Fruit fly (Drosophila melanogaster) whole organism, embryonic: ENCODE measurements around the gene nAChRalpha6.
A peak's percentile ranks its signal among the peaks of the same experiment; 100 is the strongest.

Source experiments
- Atf-2 ChIP-seq: fragments of 200-800 bp; sonication (Bioruptor generic); optimal IDR thresholded peaks from 2 replicates; lab custom pipeline; 2016; ENCODE audit warnings: missing biosample characterization, missing genetic modification characterization
- CG11504 ChIP-seq: fragments of 200-800 bp; sonication (Bioruptor generic); optimal IDR thresholded peaks from 3 replicates; lab custom pipeline; 2019; ENCODE audit warnings: missing biosample characterization, mild to moderate bottlenecking, missing genetic modification characterization, moderate library complexity
- CG11696 ChIP-seq: fragments of 200-800 bp; sonication (Bioruptor generic); IDR thresholded peaks from 2 replicates; pipeline ENCODE4 v1.3.6; 2022; ENCODE audit warnings: missing biosample characterization, missing genetic modification characterization
- CG12769 ChIP-seq: fragments of 200-800 bp; sonication (Bioruptor generic); optimal IDR thresholded peaks from 2 replicates; lab custom pipeline; 2019; ENCODE audit warnings: missing biosample characterization, mild to moderate bottlenecking, missing genetic modification characterization, moderate library complexity
- CG13123 ChIP-seq: fragments of 200-800 bp; sonication (Bioruptor generic); optimal IDR thresholded peaks from 2 replicates; lab custom pipeline; 2016; ENCODE audit warnings: missing biosample characterization, missing genetic modification characterization
- CG13894 ChIP-seq: fragments of 200-800 bp; sonication (Bioruptor generic); optimal IDR thresholded peaks from 3 replicates; lab custom pipeline; 2018; ENCODE audit warnings: missing biosample characterization, mild to moderate bottlenecking, missing genetic modification characterization, moderate library complexity
- CG14860 ChIP-seq: fragments of 200-800 bp; sonication (Bioruptor generic); IDR thresholded peaks from 3 replicates; pipeline ENCODE4 v1.3.6; 2022; ENCODE audit warnings: missing biosample characterization, missing genetic modification characterization; ENCODE audit not compliant: partially characterized antibody
- CG15479 ChIP-seq: fragments of 200-800 bp; sonication (Bioruptor generic); optimal IDR thresholded peaks from 3 replicates; lab custom pipeline; 2019; ENCODE audit warnings: missing biosample characterization, mild to moderate bottlenecking, missing genetic modification characterization, moderate library complexity
- CG15514 ChIP-seq: fragments of 200-800 bp; sonication (Bioruptor generic); optimal IDR thresholded peaks from 3 replicates; lab custom pipeline; 2017; ENCODE audit warnings: missing biosample characterization, missing genetic modification characterization, mild to moderate bottlenecking, moderate library complexity, missing genetic modification reagents
- CG15601 ChIP-seq: fragments of 200-800 bp; sonication (Bioruptor generic); optimal IDR thresholded peaks from 3 replicates; lab custom pipeline; 2019; ENCODE audit warnings: missing biosample characterization, mild to moderate bottlenecking, missing genetic modification characterization, moderate library complexity
- CG18764 ChIP-seq: fragments of 200-800 bp; sonication (Bioruptor generic); optimal IDR thresholded peaks from 3 replicates; lab custom pipeline; 2016; ENCODE audit warnings: missing biosample characterization, missing genetic modification characterization
- CG2116 ChIP-seq: fragments of 200-800 bp; sonication (Bioruptor generic); optimal IDR thresholded peaks from 3 replicates; lab custom pipeline; 2018; ENCODE audit warnings: missing biosample characterization, mild to moderate bottlenecking, missing genetic modification characterization
- CG33557 ChIP-seq: fragments of 200-800 bp; sonication (Bioruptor generic); optimal IDR thresholded peaks from 2 replicates; lab custom pipeline; 2019; ENCODE audit warnings: missing biosample characterization, mild to moderate bottlenecking, missing genetic modification characterization, moderate library complexity
- CG34224 ChIP-seq: fragments of 200-800 bp; sonication (Bioruptor generic); IDR thresholded peaks from 3 replicates; pipeline ENCODE4 v1.3.6; 2022; ENCODE audit warnings: missing biosample characterization, missing genetic modification characterization; ENCODE audit not compliant: partially characterized antibody
- CG3847 ChIP-seq: fragments of 200-800 bp; sonication (Bioruptor generic); IDR thresholded peaks from 2 replicates; pipeline ENCODE4 v1.3.6; 2022; ENCODE audit warnings: missing biosample characterization, missing genetic modification characterization
- CG6791 ChIP-seq: fragments of 200-800 bp; sonication (Bioruptor generic); IDR thresholded peaks from 3 replicates; pipeline ENCODE4 v1.3.6; 2022; ENCODE audit warnings: missing biosample characterization, missing genetic modification characterization; ENCODE audit not compliant: partially characterized antibody
- CG7271 ChIP-seq: fragments of 200-800 bp; sonication (Bioruptor generic); optimal IDR thresholded peaks from 2 replicates; lab custom pipeline; 2018; ENCODE audit warnings: missing biosample characterization, mild to moderate bottlenecking, missing genetic modification characterization, moderate library complexity
- CG7928 ChIP-seq: fragments of 200-800 bp; sonication (Bioruptor generic); optimal IDR thresholded peaks from 2 replicates; lab custom pipeline; 2017; ENCODE audit warnings: missing biosample characterization, mild to moderate bottlenecking, missing genetic modification characterization
- CG7963 ChIP-seq: fragments of 200-800 bp; sonication (Bioruptor generic); IDR thresholded peaks from 3 replicates; pipeline ENCODE4 v1.3.6; 2022; ENCODE audit warnings: missing biosample characterization, missing genetic modification characterization; ENCODE audit not compliant: partially characterized antibody
- CG9876 ChIP-seq: fragments of 200-800 bp; sonication (Bioruptor generic); optimal IDR thresholded peaks from 2 replicates; lab custom pipeline; 2016; ENCODE audit warnings: missing biosample characterization, missing genetic modification characterization
- Camta ChIP-seq: fragments of 200-800 bp; sonication (Bioruptor generic); optimal IDR thresholded peaks from 2 replicates; lab custom pipeline; 2016; ENCODE audit warnings: missing biosample characterization, missing genetic modification characterization
- Dip3 ChIP-seq: fragments of 200-800 bp; sonication (Bioruptor generic); optimal IDR thresholded peaks from 3 replicates; lab custom pipeline; 2016; ENCODE audit warnings: missing biosample characterization, missing genetic modification characterization
- Dll ChIP-seq: fragments of 200-800 bp; sonication (Bioruptor generic); IDR thresholded peaks from 4 replicates; pipeline ENCODE4 v1.3.6; 2022; ENCODE audit warnings: missing biosample characterization, missing genetic modification characterization; ENCODE audit not compliant: partially characterized antibody
- Dp ChIP-seq: fragments of 200-800 bp; sonication (Bioruptor generic); optimal IDR thresholded peaks from 2 replicates; lab custom pipeline; 2018; ENCODE audit warnings: missing biosample characterization, mild to moderate bottlenecking, missing genetic modification characterization, moderate library complexity
- Dref ChIP-seq: fragments of 200-800 bp; sonication (Bioruptor generic); IDR thresholded peaks from 2 replicates; pipeline ENCODE4 v1.3.6; 2022; ENCODE audit warnings: missing biosample characterization, missing genetic modification characterization
- ERR ChIP-seq: fragments of 200-800 bp; sonication (Bioruptor generic); optimal IDR thresholded peaks from 2 replicates; lab custom pipeline; 2016; ENCODE audit warnings: missing biosample characterization, missing genetic modification characterization
- HLH4C ChIP-seq: fragments of 200-800 bp; sonication (Bioruptor generic); IDR thresholded peaks from 3 replicates; pipeline ENCODE4 v1.3.6; 2022; ENCODE audit warnings: missing biosample characterization, missing genetic modification characterization; ENCODE audit not compliant: partially characterized antibody
- Hsf ChIP-seq: fragments of 200-800 bp; sonication (Bioruptor generic); optimal IDR thresholded peaks from 3 replicates; lab custom pipeline; 2016; ENCODE audit warnings: missing biosample characterization, missing genetic modification characterization
- Meics ChIP-seq: fragments of 200-800 bp; sonication (Bioruptor generic); optimal IDR thresholded peaks from 2 replicates; lab custom pipeline; 2017; ENCODE audit warnings: missing biosample characterization, mild to moderate bottlenecking, missing genetic modification characterization
- Optix ChIP-seq: fragments of 200-800 bp; sonication (Bioruptor generic); IDR thresholded peaks from 3 replicates; pipeline ENCODE4 v1.3.6; 2022; ENCODE audit warnings: missing biosample characterization, missing genetic modification characterization
- aop ChIP-seq: fragments of 200-800 bp; sonication (Bioruptor generic); IDR thresholded peaks from 2 replicates; pipeline ENCODE4 v1.3.6; 2022; ENCODE audit warnings: missing biosample characterization, missing genetic modification characterization
- bab2 ChIP-seq: fragments of 200-800 bp; sonication (Bioruptor generic); optimal IDR thresholded peaks from 2 replicates; lab custom pipeline; 2016; ENCODE audit warnings: missing biosample characterization, missing genetic modification characterization
- bigmax ChIP-seq: fragments of 200-800 bp; sonication (Bioruptor generic); optimal IDR thresholded peaks from 2 replicates; lab custom pipeline; 2018; ENCODE audit warnings: missing biosample characterization, mild to moderate bottlenecking, missing genetic modification characterization
- btn ChIP-seq: fragments of 200-800 bp; sonication (Bioruptor generic); optimal IDR thresholded peaks from 2 replicates; lab custom pipeline; 2016; ENCODE audit warnings: missing biosample characterization, missing genetic modification characterization
- chm ChIP-seq: fragments of 200-800 bp; sonication (Bioruptor generic); IDR thresholded peaks from 2 replicates; pipeline ENCODE4 v1.3.6; 2022; ENCODE audit warnings: missing biosample characterization, missing genetic modification characterization
- crp ChIP-seq, 2 experiments: fragments of 200-800 bp; sonication (Bioruptor generic); optimal IDR thresholded peaks; 2 replicates in 1 of 2; 3 replicates in 1 of 2; lab custom pipeline; 2017; ENCODE audit warnings: missing biosample characterization in 2 of 2, missing genetic modification characterization in 2 of 2, mild to moderate bottlenecking in 1 of 2, moderate library complexity in 1 of 2
- en ChIP-seq: fragments of 200-800 bp; sonication (Bioruptor generic); optimal IDR thresholded peaks from 2 replicates; lab custom pipeline; 2016; ENCODE audit warnings: missing biosample characterization, missing genetic modification characterization
- exex ChIP-seq: fragments of 200-800 bp; sonication (Bioruptor generic); optimal IDR thresholded peaks from 4 replicates; lab custom pipeline; 2018; ENCODE audit warnings: missing biosample characterization, mild to moderate bottlenecking, missing genetic modification characterization, moderate library complexity
- gfzf ChIP-seq: fragments of 200-800 bp; sonication (Bioruptor generic); optimal IDR thresholded peaks from 2 replicates; lab custom pipeline; 2016; ENCODE audit warnings: missing biosample characterization, mild to moderate bottlenecking, missing genetic modification characterization, moderate library complexity
- gsb-n ChIP-seq: fragments of 200-800 bp; sonication (Bioruptor generic); optimal IDR thresholded peaks from 3 replicates; lab custom pipeline; 2018; ENCODE audit warnings: missing biosample characterization, mild to moderate bottlenecking, missing genetic modification characterization
- hbn ChIP-seq: fragments of 200-800 bp; sonication (Bioruptor generic); IDR thresholded peaks from 2 replicates; pipeline ENCODE4 v1.3.6; 2022; ENCODE audit warnings: missing biosample characterization, missing genetic modification characterization; ENCODE audit not compliant: partially characterized antibody
- peb ChIP-seq: fragments of 200-800 bp; sonication (Bioruptor generic); IDR thresholded peaks from 2 replicates; pipeline ENCODE4 v1.3.6; 2022; ENCODE audit warnings: missing biosample characterization, missing genetic modification characterization
- pfk ChIP-seq: fragments of 200-800 bp; sonication (Bioruptor generic); optimal IDR thresholded peaks from 2 replicates; lab custom pipeline; 2018; ENCODE audit warnings: missing biosample characterization, mild to moderate bottlenecking, missing genetic modification characterization, moderate library complexity
- prd ChIP-seq, 3 experiments: fragments of >200 bp in 2 of 3; fragments of 200-800 bp in 1 of 3; sonication (Bioruptor generic) in 1 of 3; optimal IDR thresholded peaks in 2 of 3; IDR thresholded peaks in 1 of 3; 2 replicates in 2 of 3; 3 replicates in 1 of 3; pipeline versions ENCODE4 v1.3.6 to Lab custom; 2017 to 2022; ENCODE audit warnings: missing biosample characterization in 1 of 3, missing genetic modification characterization in 1 of 3
- pum ChIP-seq: fragments of 200-800 bp; sonication (Bioruptor generic); optimal IDR thresholded peaks from 2 replicates; lab custom pipeline; 2016; ENCODE audit warnings: missing biosample characterization, missing genetic modification characterization
- row ChIP-seq: fragments of 200-800 bp; sonication (Bioruptor generic); IDR thresholded peaks from 3 replicates; pipeline ENCODE4 v1.3.6; 2022; ENCODE audit warnings: missing biosample characterization, missing genetic modification characterization
- sd ChIP-seq: fragments of 200-800 bp; sonication (Bioruptor generic); optimal IDR thresholded peaks from 3 replicates; lab custom pipeline; 2018; ENCODE audit warnings: missing biosample characterization, mild to moderate bottlenecking, missing genetic modification characterization, moderate library complexity
- sens ChIP-seq: fragments of 200-800 bp; sonication (Bioruptor generic); peaks from one replicate; lab custom pipeline; 2016; ENCODE audit warnings: missing biosample characterization, missing genetic modification characterization
- sens-2 ChIP-seq: fragments of 200-800 bp; sonication (Bioruptor generic); IDR thresholded peaks from 2 replicates; pipeline ENCODE4 v1.3.6; 2022; ENCODE audit warnings: missing biosample characterization, missing genetic modification characterization
- sim ChIP-seq: fragments of 200-800 bp; sonication (Bioruptor generic); IDR thresholded peaks from 2 replicates; pipeline ENCODE4 v1.3.6; 2022; ENCODE audit warnings: missing biosample characterization, missing genetic modification characterization

nAChRalpha6 gene

DNA sequence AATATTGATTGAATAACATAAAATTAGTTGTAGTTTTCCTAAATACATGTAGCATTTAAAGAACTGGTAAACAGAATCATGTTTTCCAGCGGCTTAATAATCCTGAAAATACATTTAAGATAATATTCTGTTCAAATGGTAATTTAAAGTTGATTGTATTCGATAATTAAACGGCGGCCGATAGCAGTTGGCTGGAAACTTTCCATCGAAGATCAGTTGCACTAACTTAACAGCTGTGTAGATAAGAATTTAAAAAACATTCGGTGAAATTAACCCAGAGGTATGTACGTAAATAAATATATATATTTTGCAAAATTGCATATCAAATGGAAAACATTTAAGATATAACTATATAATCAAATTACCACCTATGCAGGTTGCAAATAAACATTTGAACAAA, 33.9 kb upstream of the nAChRalpha6 start, which contains the start of gene CG4594 (continued):
- peak; percentile 23; the same call in 1 of the 3 replicates for TF ChIP-seq HLH4C (GFP tag; lab: Robert Waterston, UW)
- TF ChIP-seq CG12769 (tag; lab: Kevin White, UChicago), result no peak
- no peak for TF ChIP-seq CG15479 (GFP tag; lab: Kevin White, UChicago)
- no peak for TF ChIP-seq aop (GFP tag; lab: Robert Waterston, UW)
- TF ChIP-seq Dp, result peak; percentile 69
- no peak for TF ChIP-seq CG13123 (GFP tag; lab: Kevin White, UChicago)
- TF ChIP-seq exex (tag; lab: Kevin White, UChicago), result peak; percentile 22
- TF ChIP-seq pum (GFP tag; lab: Kevin White, UChicago), result no peak
- no peak for TF ChIP-seq CG3847 (GFP tag; lab: Robert Waterston, UW)
- peak in 1 of 2 experiments; percentile 71 for TF ChIP-seq crp (GFP tag; optimal IDR thresholded peaks at IDR 0.05; lab: Kevin White, UChicago)
- TF ChIP-seq Atf-2 (GFP tag; lab: Kevin White, UChicago), result no peak
- TF ChIP-seq Hsf (GFP tag; lab: Kevin White, UChicago), result no peak
- 0 out of 3 replicates have a peak, but pooled peaks have one; percentile 12 for TF ChIP-seq CG14860 (GFP tag; lab: Robert Waterston, UW)
- no peak for TF ChIP-seq pfk
- TF ChIP-seq CG15514 (GFP tag; lab: Kevin White, UChicago), result no peak
- TF ChIP-seq CG7928 (GFP tag; lab: Kevin White, UChicago), result no peak
- no peak for TF ChIP-seq Camta
- TF ChIP-seq Dll, result no peak
- TF ChIP-seq CG11696, result no peak
- no peak for TF ChIP-seq sd (tag; lab: Kevin White, UChicago)
- TF ChIP-seq ERR (GFP tag; lab: Kevin White, UChicago), result no peak
- no peak for TF ChIP-seq sens (GFP tag; lab: Kevin White, UChicago)
- no peak for TF ChIP-seq bigmax
- no peak for TF ChIP-seq CG11504 (tag; lab: Kevin White, UChicago)
- TF ChIP-seq CG18764 (GFP tag; lab: Kevin White, UChicago), result no peak
- no peak for TF ChIP-seq CG9876 (GFP tag; lab: Kevin White, UChicago)
- no peak for TF ChIP-seq bab2
- peak; percentile 13; the same call in 2 of the 3 replicates for TF ChIP-seq CG7963 (GFP tag; lab: Robert Waterston, UW)
- TF ChIP-seq CG13894 (tag; lab: Kevin White, UChicago), result no peak
- TF ChIP-seq hbn, result no peak
- no peak for TF ChIP-seq btn (GFP tag; lab: Kevin White, UChicago)
- TF ChIP-seq gsb-n (tag; lab: Kevin White, UChicago), result no peak
- TF ChIP-seq Optix (GFP tag; lab: Robert Waterston, UW), result no peak
- TF ChIP-seq Dip3 (GFP tag; lab: Kevin White, UChicago), result no peak
- no peak for TF ChIP-seq peb (GFP tag; lab: Robert Waterston, UW)
- 0 out of 3 replicates have a peak, but pooled peaks have one; percentile 28 for TF ChIP-seq CG34224 (GFP tag; lab: Robert Waterston, UW)
- TF ChIP-seq CG6791 (GFP tag; lab: Robert Waterston, UW), result peak; percentile 15; the same call in 2 of the 3 replicates
- TF ChIP-seq sens-2 (GFP tag; lab: Robert Waterston, UW), result no peak
- TF ChIP-seq CG33557 (GFP tag; lab: Kevin White, UChicago), result no peak
- no peak for TF ChIP-seq row (GFP tag; lab: Robert Waterston, UW)
- no peak for TF ChIP-seq gfzf
- TF ChIP-seq sim (GFP tag; lab: Robert Waterston, UW), result no peak
- TF ChIP-seq Meics, result no peak
- TF ChIP-seq en (GFP tag; lab: Kevin White, UChicago), result no peak
- TF ChIP-seq chm, result no peak
- no peak for TF ChIP-seq CG7271 (tag; lab: Kevin White, UChicago)
- TF ChIP-seq prd (optimal IDR thresholded peaks at IDR 0.05; lab: Kevin White, UChicago), result no peak
- TF ChIP-seq prd (GFP tag; IDR thresholded peaks at IDR 0.05; lab: Robert Waterston, UW), result no peak
- TF ChIP-seq CG2116 (GFP tag; lab: Kevin White, UChicago), result peak; percentile 3
- TF ChIP-seq CG15601 (tag; lab: Kevin White, UChicago), result no peak
- peak; percentile 66 for TF ChIP-seq Dref (GFP tag; lab: Robert Waterston, UW)
